Worm (Caenorhabditis elegans): ENCODE results near the gene T28A11.25.

Gene T28A11.25

ce11 chrV:3279138-3279537, 2.5 kb upstream of the T28A11.25 start:
- TF ChIP-seq fkh-2 (tag; optimal IDR thresholded peaks at IDR 0.05) (no peak), eor-1 (tag; optimal IDR thresholded peaks at IDR 0.05) (no peak), sea-2 (GFP tag; optimal IDR thresholded peaks at IDR 0.05) (no peak), egl-5 (tag; optimal IDR thresholded peaks at IDR 0.05) (peak; percentile 26), ama-1 (optimal IDR thresholded peaks at IDR 0.05) (no peak)

ce11 chrV:3280009-3280408, 1.6 kb upstream of the T28A11.25 start, which contains the start of gene T28A11.2:
TSS of gene T28A11.2 (plus strand) at chrV:3280379.
- TF ChIP-seq ZK546.5 (tag; optimal IDR thresholded peaks at IDR 0.05) = no peak

- no peak for TF ChIP-seq skn-1 (tag; optimal IDR thresholded peaks at IDR 0.05)
- no peak for TF ChIP-seq ztf-11 (tag; optimal IDR thresholded peaks at IDR 0.05)
- TF ChIP-seq ama-1 (optimal IDR thresholded peaks at IDR 0.05) = no peak
- no peak for TF ChIP-seq ceh-16 (tag; optimal IDR thresholded peaks at IDR 0.05)
- no peak for TF ChIP-seq mml-1 (tag; optimal IDR thresholded peaks at IDR 0.05)
- no peak for TF ChIP-seq R02D3.7 (tag; optimal IDR thresholded peaks at IDR 0.05)
- TF ChIP-seq nhr-77 (tag; optimal IDR thresholded peaks at IDR 0.05) = no peak
- no peak for TF ChIP-seq elt-1 (tag; optimal IDR thresholded peaks at IDR 0.05)
- TF ChIP-seq pqm-1 (tag; optimal IDR thresholded peaks at IDR 0.05) = no peak
- no peak for TF ChIP-seq snpc-4 (tag; optimal IDR thresholded peaks at IDR 0.05)
- no peak for TF ChIP-seq unc-62 (GFP tag; optimal IDR thresholded peaks at IDR 0.05)
- TF ChIP-seq nhr-12 (tag; optimal IDR thresholded peaks at IDR 0.05) = no peak
- no peak for TF ChIP-seq ceh-82 (tag; optimal IDR thresholded peaks at IDR 0.05)
- TF ChIP-seq egl-27 (tag; optimal IDR thresholded peaks at IDR 0.05) = no peak
- no peak for TF ChIP-seq egl-5 (tag; optimal IDR thresholded peaks at IDR 0.05)
- TF ChIP-seq nhr-76 (tag; optimal IDR thresholded peaks at IDR 0.05) = no peak
- TF ChIP-seq tbx-2 (tag; optimal IDR thresholded peaks at IDR 0.05) = no peak
- TF ChIP-seq nhr-28 (tag; optimal IDR thresholded peaks at IDR 0.05) = no peak
These were observed 1.3 kb downstream of the T28A11.25 start, which contains the start of gene str-64 for ce11 chrV:3282957-3283356. TSS of gene str-64 (plus strand) at chrV:3283257.

ce11 chrV:3284629-3285028, 3.0 kb downstream of the T28A11.25 start, which contains the start of gene F35F10.5:
TSS of gene F35F10.5 (plus strand) at chrV:3284929.
- TF ChIP-seq daf-12 (tag; optimal IDR thresholded peaks at IDR 0.05) (no peak), ceh-82 (tag; optimal IDR thresholded peaks at IDR 0.05) (no peak), lsy-12 (tag; optimal IDR thresholded peaks at IDR 0.05) (no peak), fkh-10 (GFP tag; optimal IDR thresholded peaks at IDR 0.05) (no peak), zag-1 (tag; optimal IDR thresholded peaks at IDR 0.05) (no peak), fkh-2 (tag; optimal IDR thresholded peaks at IDR 0.05) (no peak), pha-4 (tag; optimal IDR thresholded peaks at IDR 0.05) (no peak), ceh-16 (tag; optimal IDR thresholded peaks at IDR 0.05) (no peak), egl-27 (tag; optimal IDR thresholded peaks at IDR 0.05) (no peak), jun-1 (tag; optimal IDR thresholded peaks at IDR 0.05) (no peak)

- TF ChIP-seq ama-1 (optimal IDR thresholded peaks at IDR 0.05) (no peak), nhr-76 (tag; optimal IDR thresholded peaks at IDR 0.05) (no peak), tbx-2 (tag; optimal IDR thresholded peaks at IDR 0.05) (no peak), mdl-1 (tag; optimal IDR thresholded peaks at IDR 0.05) (no peak), eor-1 (tag; optimal IDR thresholded peaks at IDR 0.05) (no peak), aly-2 (tag; optimal IDR thresholded peaks at IDR 0.05) (no peak), skn-1 (tag; optimal IDR thresholded peaks at IDR 0.05) (no peak), nhr-23 (tag; optimal IDR thresholded peaks at IDR 0.05) (no peak), lsy-12 (tag; optimal IDR thresholded peaks at IDR 0.05) (no peak), ceh-16 (tag; optimal IDR thresholded peaks at IDR 0.05) (no peak), pqm-1 (tag; optimal IDR thresholded peaks at IDR 0.05) (no peak), unc-62 (GFP tag; optimal IDR thresholded peaks at IDR 0.05) (no peak), nhr-11 (tag; optimal IDR thresholded peaks at IDR 0.05) (no peak), lin-15B (tag; optimal IDR thresholded peaks at IDR 0.05) (no peak), nhr-28 (tag; optimal IDR thresholded peaks at IDR 0.05) (no peak)
These were observed 5.7 kb downstream of the T28A11.25 start, which contains the start of gene F35F10.7 for ce11 chrV:3287330-3287729. TSS of gene F35F10.7 (minus strand) at chrV:3287430.

ce11 chrV:3288134-3288533, 6.5 kb downstream of the T28A11.25 start:
- no peak for TF ChIP-seq nhr-23 (tag; optimal IDR thresholded peaks at IDR 0.05)
- no peak for TF ChIP-seq elt-2 (tag; optimal IDR thresholded peaks at IDR 0.05)
- TF ChIP-seq lsy-12 (tag; optimal IDR thresholded peaks at IDR 0.05) = no peak
- no peak for TF ChIP-seq ama-1 (optimal IDR thresholded peaks at IDR 0.05)
- no peak for TF ChIP-seq aly-2 (tag; optimal IDR thresholded peaks at IDR 0.05)
- no peak for TF ChIP-seq zag-1 (tag; optimal IDR thresholded peaks at IDR 0.05)
- no peak for TF ChIP-seq fos-1 (tag; optimal IDR thresholded peaks at IDR 0.05)
- TF ChIP-seq fkh-10 (GFP tag; optimal IDR thresholded peaks at IDR 0.05) = no peak

Data from whole organism, L3 larva.